Worm (Caenorhabditis elegans) whole organism, L4/young adult: Measurements from ENCODE around the gene T05C1.3.

Experiments
- dao-5 ChIP-seq: sonication (generic microtip); optimal IDR thresholded peaks from 2 replicates; lab custom pipeline; 2016; ENCODE audit warnings: missing genotype, missing genetic modification characterization, moderate library complexity, missing compliant biosample characterization
- him-1 ChIP-seq: sonication (generic microtip); optimal IDR thresholded peaks from 2 replicates; lab custom pipeline; 2016; ENCODE audit warnings: missing genotype, missing genetic modification reagents, missing genetic modification characterization, missing compliant biosample characterization

DNA sequence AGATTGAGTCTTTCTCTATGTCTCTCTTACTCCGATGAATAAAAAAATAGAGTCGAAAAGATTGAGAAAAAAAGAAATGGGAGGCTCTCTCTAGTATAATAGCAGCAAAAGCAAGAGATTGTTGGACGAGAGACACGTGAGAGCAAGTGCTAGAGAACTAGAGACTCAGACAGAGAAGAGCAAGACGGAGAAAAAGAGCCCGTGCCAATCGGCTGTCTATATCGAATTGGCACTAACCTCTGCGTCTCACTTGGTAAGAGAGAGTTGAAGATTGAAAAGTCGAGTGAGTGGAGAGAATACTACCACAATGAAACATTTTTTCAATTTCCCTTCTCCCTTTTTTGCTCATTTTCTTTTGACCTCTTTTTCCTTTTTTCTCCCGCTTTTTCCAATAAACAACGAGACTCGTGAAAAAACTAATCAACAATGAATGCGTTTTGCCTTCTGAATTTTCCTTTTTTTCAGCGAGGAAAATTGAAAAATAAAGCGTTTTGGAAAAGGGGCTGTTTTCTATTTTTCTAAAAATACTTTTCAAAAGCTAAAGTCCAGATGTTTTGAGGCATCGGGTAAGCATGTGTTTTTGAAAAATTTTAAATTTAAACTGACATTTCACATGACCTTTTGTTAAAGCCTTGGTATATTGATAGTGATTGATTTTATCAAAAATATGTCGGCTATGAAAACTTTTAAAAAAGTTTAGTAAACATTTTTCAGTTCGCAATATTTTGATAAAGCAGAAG lies 17.5 kb upstream of the T05C1.3 start:
- peak; percentile 67 for TF ChIP-seq him-1 (tag; lab: Kevin White, UChicago)
- no peak for TF ChIP-seq dao-5 (tag; lab: Kevin White, UChicago)
